Worm (Caenorhabditis elegans) whole organism, L3 larva: ENCODE results near the gene prp-39.

Experiments used
- elt-1 ChIP-seq: fragments of 150-350 bp; optimal IDR thresholded peaks from 2 replicates; lab custom pipeline; 2014; ENCODE audit warnings: missing biosample characterization, missing genetic modification characterization
- snpc-4 ChIP-seq: fragments of 150-350 bp; optimal IDR thresholded peaks from 2 replicates; lab custom pipeline; 2014; ENCODE audit warnings: missing biosample characterization, missing genetic modification characterization
- ztf-11 ChIP-seq: fragments of 150-350 bp; optimal IDR thresholded peaks from 2 replicates; lab custom pipeline; 2014; ENCODE audit warnings: missing biosample characterization, missing genetic modification characterization

DNA sequence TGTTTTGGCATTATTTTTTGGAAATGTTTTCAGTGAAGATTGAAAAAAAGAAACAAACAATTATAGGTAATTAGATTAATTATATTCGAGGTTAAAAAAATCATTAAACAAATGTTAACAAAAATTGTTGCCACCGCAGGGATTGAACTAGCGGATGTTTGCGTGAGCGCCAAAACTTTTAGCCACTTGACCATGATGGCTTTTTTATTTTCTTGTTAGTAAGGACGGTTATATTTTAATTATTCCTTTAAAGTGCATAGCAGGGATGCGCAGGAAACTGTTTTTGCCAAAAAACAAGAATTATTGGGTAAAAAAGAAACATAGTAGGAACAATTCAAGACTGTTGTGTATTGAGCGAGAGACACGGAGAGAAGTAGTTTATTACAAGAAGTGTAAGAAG is 15.1 kb downstream of the prp-39 start:
- no peak for TF ChIP-seq snpc-4
- no peak for TF ChIP-seq ztf-11
- TF ChIP-seq elt-1 = no peak
